Worm (Caenorhabditis elegans) whole organism, L1 larva: ENCODE measurements around the gene B0348.1.

Experiments used
- ceh-63 ChIP-seq: fragments of 200-800 bp; sonication (Bioruptor generic); optimal IDR thresholded peaks from 2 replicates; lab custom pipeline; 2018; ENCODE audit warnings: mild to moderate bottlenecking, missing genetic modification characterization, missing compliant biosample characterization
- ceh-88 ChIP-seq: fragments of 200-800 bp; sonication (Bioruptor generic); IDR thresholded peaks from 2 replicates; pipeline ENCODE4 v1.3.6; 2022; ENCODE audit warnings: missing genetic modification characterization, missing compliant biosample characterization
- lir-3 ChIP-seq: sonication (generic microtip); optimal IDR thresholded peaks from 2 replicates; lab custom pipeline; 2016; ENCODE audit warnings: mild to moderate bottlenecking, missing genetic modification characterization, moderate library complexity, missing compliant biosample characterization; ENCODE audit not compliant: poor library complexity
- mab-9 ChIP-seq: fragments of 200-800 bp; sonication (Bioruptor generic); IDR thresholded peaks from 2 replicates; pipeline ENCODE4 v1.3.6; 2022; ENCODE audit warnings: missing genetic modification reagents, missing genetic modification characterization, missing compliant biosample characterization
- nhr-20 ChIP-seq: sonication (generic microtip); optimal IDR thresholded peaks from 2 replicates; lab custom pipeline; 2016; ENCODE audit warnings: mild to moderate bottlenecking, missing genetic modification characterization, missing compliant biosample characterization
- nhr-237 ChIP-seq: fragments of 150-350 bp; optimal IDR thresholded peaks from 2 replicates; lab custom pipeline; 2014; ENCODE audit warnings: missing biosample characterization, missing genetic modification characterization
- pqm-1 ChIP-seq: sonication (generic microtip); optimal IDR thresholded peaks from 3 replicates; lab custom pipeline; 2017; ENCODE audit warnings: missing biosample characterization, missing genetic modification characterization
- unc-86 ChIP-seq: sonication (generic microtip); optimal IDR thresholded peaks from 2 replicates; lab custom pipeline; 2016; ENCODE audit warnings: missing genetic modification characterization, missing compliant biosample characterization

- TF ChIP-seq ceh-63 (GFP tag; lab: Kevin White, UChicago): no peak
- TF ChIP-seq mab-9 (GFP tag; lab: Robert Waterston, UW): no peak
- TF ChIP-seq nhr-20 (tag; lab: Kevin White, UChicago): no peak
- no peak for TF ChIP-seq unc-86 (tag; lab: Kevin White, UChicago)
- no peak for TF ChIP-seq nhr-237 (tag; lab: Kevin White, UChicago)
- TF ChIP-seq pqm-1: no peak
- no peak for TF ChIP-seq ceh-88 (GFP tag; lab: Robert Waterston, UW)
- no peak for TF ChIP-seq lir-3
These were observed 5.7 kb upstream of the B0348.1 start for ce11 chrV:43070-43469.
